Fruit fly (Drosophila melanogaster) whole organism, adult: ENCODE data around the gene CG43137.

ENCODE experiments used
- CG11617 ChIP-seq: fragments of 200-800 bp; sonication (Bioruptor generic); optimal IDR thresholded peaks from 2 replicates; lab custom pipeline; 2017; ENCODE audit warnings: mild to moderate bottlenecking, missing biosample characterization, missing genetic modification reagents, missing genetic modification characterization
- CG12768 ChIP-seq: fragments of 200-800 bp; sonication (Bioruptor generic); optimal IDR thresholded peaks from 2 replicates; lab custom pipeline; 2017; ENCODE audit warnings: missing biosample characterization, missing genetic modification characterization, mild to moderate bottlenecking, moderate library complexity, missing genetic modification reagents
- CG14711 ChIP-seq: fragments of 200-800 bp; sonication (Bioruptor generic); optimal IDR thresholded peaks from 2 replicates; lab custom pipeline; 2018; ENCODE audit warnings: missing biosample characterization, mild to moderate bottlenecking, missing genetic modification characterization, moderate library complexity
- CG1620 ChIP-seq: fragments of 200-800 bp; sonication (Bioruptor generic); optimal IDR thresholded peaks from 2 replicates; lab custom pipeline; 2016; ENCODE audit warnings: missing biosample characterization, missing genetic modification characterization
- CG33017 ChIP-seq: fragments of 200-800 bp; sonication (Bioruptor generic); optimal IDR thresholded peaks from 2 replicates; lab custom pipeline; 2018; ENCODE audit warnings: missing biosample characterization, mild to moderate bottlenecking, missing genetic modification characterization, moderate library complexity
- CG5204 ChIP-seq: fragments of 200-800 bp; sonication (Bioruptor generic); optimal IDR thresholded peaks from 2 replicates; lab custom pipeline; 2016; ENCODE audit warnings: missing biosample characterization, missing genetic modification characterization
- CG7045 ChIP-seq: fragments of 200-800 bp; sonication (Bioruptor generic); optimal IDR thresholded peaks from 2 replicates; lab custom pipeline; 2017; ENCODE audit warnings: missing biosample characterization, mild to moderate bottlenecking, missing genetic modification characterization
- bab1 ChIP-seq: fragments of 200-800 bp; sonication (Bioruptor generic); optimal IDR thresholded peaks from 3 replicates; lab custom pipeline; 2019; ENCODE audit warnings: missing biosample characterization, mild to moderate bottlenecking, missing genetic modification characterization, moderate library complexity
- kay ChIP-seq: fragments of 200-800 bp; sonication (Bioruptor generic); peaks from one replicate; lab custom pipeline; 2016; ENCODE audit warnings: missing biosample characterization, missing genetic modification characterization, borderline replicate concordance
- ovo ChIP-seq: fragments of 200-800 bp; sonication (Bioruptor generic); optimal IDR thresholded peaks from 2 replicates; lab custom pipeline; 2016; ENCODE audit warnings: missing biosample characterization, missing genetic modification characterization
- pad ChIP-seq: fragments of 200-800 bp; sonication (Bioruptor generic); optimal IDR thresholded peaks from 3 replicates; lab custom pipeline; 2017; ENCODE audit warnings: missing biosample characterization, missing genetic modification characterization, mild to moderate bottlenecking, moderate library complexity, missing genetic modification reagents

- TF ChIP-seq CG11617 (GFP tag; lab: Kevin White, UChicago): peak; percentile 50
- no peak for TF ChIP-seq CG5204 (GFP tag; lab: Kevin White, UChicago)
- TF ChIP-seq ovo: peak; percentile 80
- no peak for TF ChIP-seq kay (GFP tag; lab: Kevin White, UChicago)
- peak; percentile 1 for TF ChIP-seq CG14711
- peak; percentile 89 for TF ChIP-seq pad (GFP tag; lab: Kevin White, UChicago)
- TF ChIP-seq CG7045 (GFP tag; lab: Kevin White, UChicago): no peak
- TF ChIP-seq CG1620 (GFP tag; lab: Kevin White, UChicago): peak; percentile 26
- TF ChIP-seq CG33017 (tag; lab: Kevin White, UChicago): peak; percentile 18
- TF ChIP-seq CG12768 (GFP tag; lab: Kevin White, UChicago): peak; percentile 45
- TF ChIP-seq bab1 (GFP tag; lab: Kevin White, UChicago): peak; percentile 66
Observed at dm6 chrX:5901628-5902213, 36.8 kb upstream of the CG43137 start.
